Fruit fly (Drosophila melanogaster): ENCODE results near the gene Cf2.
A peak's percentile ranks its signal among the peaks of the same experiment; 100 is the strongest.

Gene Cf2

DNA sequence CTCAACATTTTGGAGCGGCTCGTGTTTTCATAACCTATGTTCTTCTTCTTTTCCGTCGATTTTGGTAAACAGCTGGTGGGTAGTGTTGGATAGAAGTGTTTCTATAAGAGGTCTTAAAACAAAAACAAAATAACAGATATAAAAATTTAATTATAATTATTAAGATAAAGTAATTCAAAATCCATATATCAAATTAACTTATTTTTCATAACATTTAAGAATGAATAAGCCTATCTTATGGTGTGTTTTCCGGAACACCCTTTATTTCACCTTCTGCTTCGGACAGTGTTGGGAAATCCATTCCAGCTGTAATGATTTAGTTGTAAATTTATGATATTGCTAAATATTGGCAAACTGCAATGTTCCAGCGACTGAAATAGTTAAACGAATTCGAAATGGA, 32.6 kb downstream of the Cf2 start, which contains the start of the genes mRpS2 and Mon1 (continued):
- TF ChIP-seq dmrt11E (tag; optimal IDR thresholded peaks at IDR 0.05) (peak; percentile 88), ewg (GFP tag; optimal IDR thresholded peaks at IDR 0.05) (peak; percentile 88), CG14667 (GFP tag; IDR thresholded peaks at IDR 0.05) (peak; percentile 96), CG8944 (GFP tag; optimal IDR thresholded peaks at IDR 0.05) (peak; percentile 69), Oaz (GFP tag; IDR thresholded peaks at IDR 0.05) (peak; percentile 88), CG4617 (GFP tag; optimal IDR thresholded peaks at IDR 0.05; ENCODE audit: borderline replicate concordance) (peak; percentile 93), Elba2 (GFP tag; optimal IDR thresholded peaks at IDR 0.05) (peak; percentile 62), Hsf (GFP tag; optimal IDR thresholded peaks at IDR 0.05) (peak; percentile 85), gfzf (GFP tag; optimal IDR thresholded peaks at IDR 0.05) (no peak), sd (tag; optimal IDR thresholded peaks at IDR 0.05) (no peak), CG33557 (GFP tag; optimal IDR thresholded peaks at IDR 0.05) (peak; percentile 81), CG2199 (GFP tag; IDR thresholded peaks at IDR 0.05) (peak; percentile 93), Fer3 (tag; optimal IDR thresholded peaks at IDR 0.05) (peak; percentile 97), sens (GFP tag) (peak; percentile 97), Chrac-16 (GFP tag; optimal IDR thresholded peaks at IDR 0.05) (peak; percentile 94), CG6254 (GFP tag; optimal IDR thresholded peaks at IDR 0.05) (peak; percentile 89), CG2678 (tag; optimal IDR thresholded peaks at IDR 0.05) (peak; percentile 97), sr (GFP tag; IDR thresholded peaks at IDR 0.05) (peak; percentile 78; the same call in 2 of the 3 replicates), trh (GFP tag; optimal IDR thresholded peaks at IDR 0.05) (peak; percentile 84), Rx (GFP tag; IDR thresholded peaks at IDR 0.05) (peak; percentile 87), kni (GFP tag; optimal IDR thresholded peaks at IDR 0.05) (peak; percentile 20), onecut (GFP tag; IDR thresholded peaks at IDR 0.05) (peak; percentile 78), odd (GFP tag; optimal IDR thresholded peaks at IDR 0.05) (peak; percentile 79), ken (GFP tag; IDR thresholded peaks at IDR 0.05) (peak; percentile 96), CG3163 (GFP tag; optimal IDR thresholded peaks at IDR 0.05) (no peak), NFAT (GFP tag; IDR thresholded peaks at IDR 0.05) (peak; percentile 97), prd (optimal IDR thresholded peaks at IDR 0.05) (no peak), prd (GFP tag; IDR thresholded peaks at IDR 0.05) (peak; percentile 97), zen (tag; optimal IDR thresholded peaks at IDR 0.05) (peak; percentile 96), crc (GFP tag; optimal IDR thresholded peaks at IDR 0.05) (peak; percentile 24), lmd (GFP tag; IDR thresholded peaks at IDR 0.05) (peak; percentile 94), aop (GFP tag; IDR thresholded peaks at IDR 0.05) (peak; percentile 82), vvl (GFP tag; IDR thresholded peaks at IDR 0.05) (peak; percentile 98), Dip3 (GFP tag; optimal IDR thresholded peaks at IDR 0.05) (peak; percentile 83), Drgx (GFP tag; IDR thresholded peaks at IDR 0.05) (peak; percentile 96), CG17802 (tag; optimal IDR thresholded peaks at IDR 0.05) (peak; percentile 76), nom (GFP tag; optimal IDR thresholded peaks at IDR 0.05) (peak; percentile 79), mam (GFP tag; optimal IDR thresholded peaks at IDR 0.05) (peak; percentile 91), CG1647 (GFP tag; optimal IDR thresholded peaks at IDR 0.05) (peak; percentile 85), unc-4 (GFP tag; IDR thresholded peaks at IDR 0.05; ENCODE audit: partially characterized antibody) (peak; percentile 36; the same call in 1 of the 2 replicates), gem (tag; optimal IDR thresholded peaks at IDR 0.05) (peak; percentile 99), Dfd (GFP tag; optimal IDR thresholded peaks at IDR 0.05) (no peak), her (GFP tag; optimal IDR thresholded peaks at IDR 0.05) (peak; percentile 70), D19A (tag; optimal IDR thresholded peaks at IDR 0.05) (peak; percentile 86), CG7372 (GFP tag; IDR thresholded peaks at IDR 0.05) (peak; percentile 95), lov (optimal IDR thresholded peaks at IDR 0.05) (no peak), lov (GFP tag; IDR thresholded peaks at IDR 0.05) (peak; percentile 93), ab (GFP tag; optimal IDR thresholded peaks at IDR 0.05) (peak; percentile 60), exex (tag; optimal IDR thresholded peaks at IDR 0.05) (peak; percentile 84), CG43689 (GFP tag; IDR thresholded peaks at IDR 0.05) (peak; percentile 88), CG1792 (GFP tag; optimal IDR thresholded peaks at IDR 0.05) (peak; percentile 59), slbo (GFP tag; IDR thresholded peaks at IDR 0.05) (peak; percentile 98)
